Worm (Caenorhabditis elegans) whole organism, early embryonic: ENCODE data around the gene cmd-1.

Experiments
- F13C5.2 ChIP-seq: sonication (generic microtip); optimal IDR thresholded peaks from 2 replicates; lab custom pipeline; 2017; ENCODE audit warnings: mild to moderate bottlenecking, missing genetic modification characterization, inconsistent platforms, missing compliant biosample characterization
- ama-1 ChIP-seq: fragments of 150-350 bp; optimal IDR thresholded peaks from 2 replicates; lab custom pipeline; 2014
- pes-1 ChIP-seq: fragments of 200-800 bp; sonication (Bioruptor generic); IDR thresholded peaks from 2 replicates; pipeline ENCODE4 v1.3.6; 2022; ENCODE audit warnings: missing genetic modification reagents, missing genetic modification characterization, missing compliant biosample characterization
- sea-1 ChIP-seq: fragments of 200-800 bp; sonication (Bioruptor generic); conservative IDR thresholded peaks from 2 replicates; pipeline ENCODE4 v1.3.6; 2022; ENCODE audit warnings: missing genetic modification characterization, missing compliant biosample characterization

- TF ChIP-seq pes-1 (GFP tag; lab: Robert Waterston, UW), result no peak
- no peak for TF ChIP-seq sea-1 (GFP tag; lab: Robert Waterston, UW)
- TF ChIP-seq F13C5.2 (tag; lab: Kevin White, UChicago), result no peak
- no peak for TF ChIP-seq ama-1 (lab: Kevin White, UChicago)
These were observed 23.2 kb downstream of the cmd-1 start, which contains the start of gene F25A2.1 for ce11 chrV:1179279-1179678.
